Worm (Caenorhabditis elegans): ENCODE data around the gene lin-36.
A peak's percentile ranks its signal among the peaks of the same experiment; 100 is the strongest.

The lin-36 gene

DNA sequence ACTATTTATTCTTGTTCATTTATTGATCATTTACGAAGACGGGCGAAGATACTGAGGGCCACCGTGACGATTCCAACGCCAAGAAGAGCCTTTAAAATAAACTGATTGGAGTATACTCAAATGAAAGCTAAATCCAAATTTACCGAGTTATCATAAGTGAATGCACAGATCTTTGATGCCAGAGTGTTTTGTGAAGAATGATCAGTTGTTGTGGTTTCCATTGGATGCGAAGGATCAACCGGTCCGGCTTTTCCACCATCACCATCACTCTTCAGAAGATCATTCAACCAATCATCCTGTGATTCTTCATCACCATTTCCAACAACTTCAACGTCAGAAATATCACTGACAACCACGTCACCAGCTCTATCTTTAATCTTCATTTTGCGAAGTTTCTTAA is 43.4 kb downstream of the lin-36 start:
- TF ChIP-seq hmbx-1 (tag; optimal IDR thresholded peaks at IDR 0.05) = no peak
- TF ChIP-seq B0310.2 (tag; optimal IDR thresholded peaks at IDR 0.05) = no peak
- no peak for TF ChIP-seq tbx-11 (GFP tag; IDR thresholded peaks at IDR 0.05)
- no peak for TF ChIP-seq hmg-4 (GFP tag; optimal IDR thresholded peaks at IDR 0.05)
- TF ChIP-seq F13C5.2 (tag; optimal IDR thresholded peaks at IDR 0.05) = no peak
- TF ChIP-seq ama-1 (optimal IDR thresholded peaks at IDR 0.05) = no peak
- TF ChIP-seq ets-7 (tag; optimal IDR thresholded peaks at IDR 0.05) = no peak
- TF ChIP-seq ceh-13 (GFP tag; optimal IDR thresholded peaks at IDR 0.05) = no peak
- no peak for TF ChIP-seq pes-1 (GFP tag; IDR thresholded peaks at IDR 0.05)
- TF ChIP-seq ceh-36 (tag; optimal IDR thresholded peaks at IDR 0.05) = no peak
- TF ChIP-seq hnd-1 (tag; optimal IDR thresholded peaks at IDR 0.05) = no peak
- no peak for TF ChIP-seq flt-1 (GFP tag; IDR thresholded peaks at IDR 0.05)
- TF ChIP-seq scrt-1 (GFP tag; IDR thresholded peaks at IDR 0.05) = no peak
- TF ChIP-seq aly-1 (tag; optimal IDR thresholded peaks at IDR 0.05) = no peak
- TF ChIP-seq sea-1 (GFP tag; conservative IDR thresholded peaks at IDR 0.05) = no peak
- TF ChIP-seq tbx-37 (GFP tag; conservative IDR thresholded peaks at IDR 0.05) = no peak
- TF ChIP-seq tra-4 (tag; optimal IDR thresholded peaks at IDR 0.05) = no peak

- TF ChIP-seq tra-4 (tag; optimal IDR thresholded peaks at IDR 0.05) (no peak), F13C5.2 (tag; optimal IDR thresholded peaks at IDR 0.05) (no peak), sea-1 (GFP tag; conservative IDR thresholded peaks at IDR 0.05) (no peak), hmbx-1 (tag; optimal IDR thresholded peaks at IDR 0.05) (no peak), hnd-1 (tag; optimal IDR thresholded peaks at IDR 0.05) (no peak), pes-1 (GFP tag; IDR thresholded peaks at IDR 0.05) (no peak), hmg-4 (GFP tag; optimal IDR thresholded peaks at IDR 0.05) (no peak), ama-1 (optimal IDR thresholded peaks at IDR 0.05) (no peak), ceh-13 (GFP tag; optimal IDR thresholded peaks at IDR 0.05) (no peak)
These were observed 46.6 kb downstream of the lin-36 start for ce11 chrIII:7973968-7974607.

DNA sequence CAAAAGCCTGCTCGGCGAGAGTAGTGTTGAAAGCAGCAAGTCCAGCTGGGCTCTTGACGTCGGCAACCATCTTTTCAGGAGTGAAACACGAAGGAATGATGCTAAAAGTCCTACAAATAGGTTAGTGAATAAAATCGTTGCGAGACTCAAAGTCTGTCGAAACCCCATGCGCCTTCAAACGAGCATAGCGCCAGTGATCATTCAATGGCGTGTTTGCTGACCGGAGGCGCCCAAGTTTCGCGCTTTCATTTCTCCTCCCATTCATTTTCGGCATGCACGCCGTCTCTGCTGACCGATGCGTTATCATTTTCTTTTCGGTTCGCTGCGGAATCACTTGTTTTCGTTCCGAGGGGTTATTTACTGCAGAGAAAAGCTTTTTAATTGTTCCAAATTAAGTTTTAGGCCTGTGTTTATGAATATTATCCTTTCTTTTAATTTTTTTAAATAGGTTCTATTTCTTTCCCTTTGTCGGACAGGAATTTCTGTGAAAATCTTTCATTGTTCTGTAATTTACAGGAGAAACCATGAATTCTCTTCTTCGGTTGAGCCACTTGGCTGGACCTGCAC is 47.4 kb downstream of the lin-36 start, which contains the start of the genes eef-1B.1 and aco-2:
Gene eef-1B.1 (minus strand): TSS at position 186 of the 567 bp plus-strand sequence.
Gene aco-2 (plus strand): TSS at position 517 of the 567 bp plus-strand sequence.
- TF ChIP-seq hnd-1 (tag; optimal IDR thresholded peaks at IDR 0.05) = no peak
- peak; percentile 44 for TF ChIP-seq F13C5.2 (tag; optimal IDR thresholded peaks at IDR 0.05)

ce11 chrIII:7972687-7973086 is 48.0 kb downstream of the lin-36 start:
- TF ChIP-seq pes-1 (GFP tag; IDR thresholded peaks at IDR 0.05) (no peak), tbx-37 (GFP tag; conservative IDR thresholded peaks at IDR 0.05) (no peak), hnd-1 (tag; optimal IDR thresholded peaks at IDR 0.05) (no peak), ama-1 (optimal IDR thresholded peaks at IDR 0.05) (no peak), sea-1 (GFP tag; conservative IDR thresholded peaks at IDR 0.05) (no peak), ets-7 (tag; optimal IDR thresholded peaks at IDR 0.05) (no peak), tra-4 (tag; optimal IDR thresholded peaks at IDR 0.05) (no peak), ceh-36 (tag; optimal IDR thresholded peaks at IDR 0.05) (no peak), F13C5.2 (tag; optimal IDR thresholded peaks at IDR 0.05) (no peak)

- no peak for TF ChIP-seq tra-4 (tag; optimal IDR thresholded peaks at IDR 0.05)
- TF ChIP-seq hmbx-1 (tag; optimal IDR thresholded peaks at IDR 0.05) = no peak
- TF ChIP-seq aly-1 (tag; optimal IDR thresholded peaks at IDR 0.05) = no peak
- no peak for TF ChIP-seq ceh-36 (tag; optimal IDR thresholded peaks at IDR 0.05)
- no peak for TF ChIP-seq ama-1 (optimal IDR thresholded peaks at IDR 0.05)
- no peak for TF ChIP-seq tbx-11 (GFP tag; IDR thresholded peaks at IDR 0.05)
These were observed 48.6 kb downstream of the lin-36 start, which contains the start of gene F54H12.5 for ce11 chrIII:7972061-7972460. TSS of gene F54H12.5 (minus strand) at chrIII:7972161.

ce11 chrIII:7969121-7969520 is 51.6 kb downstream of the lin-36 start, which contains the start of the genes F54H12.8 and F54H12.7:
TSS of gene F54H12.8 (minus strand) at chrIII:7969221.
TSS of gene F54H12.7 (plus strand) at chrIII:7969349.
- TF ChIP-seq tra-4 (tag; optimal IDR thresholded peaks at IDR 0.05) = no peak
- no peak for TF ChIP-seq pes-1 (GFP tag; IDR thresholded peaks at IDR 0.05)
- TF ChIP-seq hmg-4 (GFP tag; optimal IDR thresholded peaks at IDR 0.05) = no peak
- TF ChIP-seq ceh-36 (tag; optimal IDR thresholded peaks at IDR 0.05) = no peak
- TF ChIP-seq tbx-11 (GFP tag; IDR thresholded peaks at IDR 0.05) = no peak
- TF ChIP-seq B0310.2 (tag; optimal IDR thresholded peaks at IDR 0.05) = no peak
- no peak for TF ChIP-seq hnd-1 (tag; optimal IDR thresholded peaks at IDR 0.05)
- no peak for TF ChIP-seq aly-1 (tag; optimal IDR thresholded peaks at IDR 0.05)
- TF ChIP-seq hmbx-1 (tag; optimal IDR thresholded peaks at IDR 0.05) = no peak
- no peak for TF ChIP-seq flt-1 (GFP tag; IDR thresholded peaks at IDR 0.05)
- no peak for TF ChIP-seq scrt-1 (GFP tag; IDR thresholded peaks at IDR 0.05)
- no peak for TF ChIP-seq tbx-37 (GFP tag; conservative IDR thresholded peaks at IDR 0.05)
- no peak for TF ChIP-seq ceh-13 (GFP tag; optimal IDR thresholded peaks at IDR 0.05)
- TF ChIP-seq ama-1 (optimal IDR thresholded peaks at IDR 0.05) = no peak
- no peak for TF ChIP-seq ets-7 (tag; optimal IDR thresholded peaks at IDR 0.05)
